Fruit fly (Drosophila melanogaster) whole organism, embryonic: ENCODE results near the gene ph-p.

Source experiments
- BEAF-32 ChIP-seq: fragments of 200-800 bp; sonication (Bioruptor generic); optimal IDR thresholded peaks from 3 replicates; lab custom pipeline; 2017; ENCODE audit warnings: missing biosample characterization, missing genetic modification characterization, mild to moderate bottlenecking, moderate library complexity, missing genetic modification reagents
- Bgb ChIP-seq: fragments of 200-800 bp; sonication (Bioruptor generic); IDR thresholded peaks from 2 replicates; pipeline ENCODE4 v1.3.6; 2022; ENCODE audit warnings: missing biosample characterization, missing genetic modification characterization; ENCODE audit not compliant: partially characterized antibody
- C15 ChIP-seq: fragments of 200-800 bp; sonication (Bioruptor generic); IDR thresholded peaks from 3 replicates; pipeline ENCODE4 v1.3.6; 2022; ENCODE audit warnings: missing biosample characterization, missing genetic modification characterization
- CG10267 ChIP-seq: fragments of 200-800 bp; sonication (Bioruptor generic); optimal IDR thresholded peaks from 2 replicates; lab custom pipeline; 2018; ENCODE audit warnings: missing biosample characterization, mild to moderate bottlenecking, missing genetic modification characterization, moderate library complexity
- CG10274 ChIP-seq: fragments of 200-800 bp; sonication (Bioruptor generic); optimal IDR thresholded peaks from 3 replicates; lab custom pipeline; 2017; ENCODE audit warnings: missing biosample characterization, mild to moderate bottlenecking, missing genetic modification characterization
- CG10366 ChIP-seq: fragments of 200-800 bp; sonication (Bioruptor generic); IDR thresholded peaks from 2 replicates; pipeline ENCODE4 v1.3.6; 2022; ENCODE audit warnings: missing biosample characterization, missing genetic modification characterization
- CG10654 ChIP-seq: fragments of 200-800 bp; sonication (Bioruptor generic); optimal IDR thresholded peaks from 2 replicates; lab custom pipeline; 2016; ENCODE audit warnings: missing biosample characterization, missing genetic modification characterization
- CG11695 ChIP-seq: fragments of 200-800 bp; sonication (Bioruptor generic); IDR thresholded peaks from 3 replicates; pipeline ENCODE4 v1.3.6; 2022; ENCODE audit warnings: missing biosample characterization, missing genetic modification characterization
- CG12942 ChIP-seq: fragments of 200-800 bp; sonication (Bioruptor generic); optimal IDR thresholded peaks from 3 replicates; lab custom pipeline; 2016; ENCODE audit warnings: missing biosample characterization, missing genetic modification characterization
- CG2875 ChIP-seq: fragments of 200-800 bp; sonication (Bioruptor generic); optimal IDR thresholded peaks from 2 replicates; lab custom pipeline; 2017; ENCODE audit warnings: missing biosample characterization, mild to moderate bottlenecking, missing genetic modification characterization, missing genetic modification reagents
- CG3281 ChIP-seq: fragments of 200-800 bp; sonication (Bioruptor generic); optimal IDR thresholded peaks from 3 replicates; lab custom pipeline; 2017; ENCODE audit warnings: missing biosample characterization, mild to moderate bottlenecking, missing genetic modification characterization
- CG34224 ChIP-seq: fragments of 200-800 bp; sonication (Bioruptor generic); IDR thresholded peaks from 3 replicates; pipeline ENCODE4 v1.3.6; 2022; ENCODE audit warnings: missing biosample characterization, missing genetic modification characterization; ENCODE audit not compliant: partially characterized antibody
- CG3838 ChIP-seq: fragments of 200-800 bp; sonication (Bioruptor generic); optimal IDR thresholded peaks from 3 replicates; lab custom pipeline; 2016; ENCODE audit warnings: missing biosample characterization, missing genetic modification characterization
- CG43689 ChIP-seq: fragments of 200-800 bp; sonication (Bioruptor generic); IDR thresholded peaks from 2 replicates; pipeline ENCODE4 v1.3.6; 2022; ENCODE audit warnings: missing biosample characterization, missing genetic modification characterization
- CG4854 ChIP-seq: fragments of 200-800 bp; sonication (Bioruptor generic); optimal IDR thresholded peaks from 2 replicates; lab custom pipeline; 2016; ENCODE audit warnings: missing biosample characterization, missing genetic modification characterization, inconsistent platforms
- CG6765 ChIP-seq: fragments of 200-800 bp; sonication (Bioruptor generic); optimal IDR thresholded peaks from 3 replicates; lab custom pipeline; 2017; ENCODE audit warnings: missing biosample characterization, mild to moderate bottlenecking, missing genetic modification characterization
- CG6854 ChIP-seq: fragments of 200-800 bp; sonication (Bioruptor generic); optimal IDR thresholded peaks from 3 replicates; lab custom pipeline; 2017; ENCODE audit warnings: missing biosample characterization, mild to moderate bottlenecking, missing genetic modification characterization
- CG7556 ChIP-seq: fragments of 200-800 bp; sonication (Bioruptor generic); optimal IDR thresholded peaks from 2 replicates; lab custom pipeline; 2017; ENCODE audit warnings: missing biosample characterization, mild to moderate bottlenecking, missing genetic modification characterization
- CG7963 ChIP-seq: fragments of 200-800 bp; sonication (Bioruptor generic); IDR thresholded peaks from 3 replicates; pipeline ENCODE4 v1.3.6; 2022; ENCODE audit warnings: missing biosample characterization, missing genetic modification characterization; ENCODE audit not compliant: partially characterized antibody
- CG8359 ChIP-seq: fragments of 200-800 bp; sonication (Bioruptor generic); optimal IDR thresholded peaks from 2 replicates; lab custom pipeline; 2017; ENCODE audit warnings: missing biosample characterization, mild to moderate bottlenecking, missing genetic modification characterization, borderline replicate concordance
- CG9215 ChIP-seq: fragments of 200-800 bp; sonication (Bioruptor generic); IDR thresholded peaks from 2 replicates; pipeline ENCODE4 v1.3.6; 2022; ENCODE audit warnings: missing biosample characterization, missing genetic modification characterization
- CHES-1-like ChIP-seq: fragments of 200-800 bp; sonication (Bioruptor generic); optimal IDR thresholded peaks from 2 replicates; lab custom pipeline; 2016; ENCODE audit warnings: missing biosample characterization, missing genetic modification characterization
- Dad ChIP-seq: fragments of 200-800 bp; sonication (Bioruptor generic); optimal IDR thresholded peaks from 3 replicates; lab custom pipeline; 2016; ENCODE audit warnings: missing biosample characterization, missing genetic modification characterization
- H2.0 ChIP-seq: fragments of 200-800 bp; sonication (Bioruptor generic); IDR thresholded peaks from 2 replicates; pipeline ENCODE4 v1.3.6; 2022; ENCODE audit warnings: missing biosample characterization, missing genetic modification characterization
- HmgZ ChIP-seq: fragments of 200-800 bp; sonication (Bioruptor generic); optimal IDR thresholded peaks from 2 replicates; lab custom pipeline; 2018; ENCODE audit warnings: missing biosample characterization, mild to moderate bottlenecking, missing genetic modification characterization
- Lhr ChIP-seq: fragments of 200-800 bp; sonication (Bioruptor generic); optimal IDR thresholded peaks from 3 replicates; lab custom pipeline; 2017; ENCODE audit warnings: mild to moderate bottlenecking, missing biosample characterization, missing genetic modification reagents, missing genetic modification characterization
- MESR4 ChIP-seq: fragments of 200-800 bp; sonication (Bioruptor generic); optimal IDR thresholded peaks from 2 replicates; lab custom pipeline; 2018; ENCODE audit warnings: missing biosample characterization, mild to moderate bottlenecking, missing genetic modification characterization, moderate library complexity
- Myb ChIP-seq: fragments of 200-800 bp; sonication (Bioruptor generic); optimal IDR thresholded peaks from 2 replicates; lab custom pipeline; 2016; ENCODE audit warnings: missing biosample characterization, missing genetic modification characterization
- Rx ChIP-seq: fragments of 200-800 bp; sonication (Bioruptor generic); IDR thresholded peaks from 2 replicates; pipeline ENCODE4 v1.3.6; 2022; ENCODE audit warnings: missing biosample characterization, missing genetic modification characterization
- ara ChIP-seq: fragments of 200-800 bp; sonication (Bioruptor generic); IDR thresholded peaks from 2 replicates; pipeline ENCODE4 v1.3.6; 2022; ENCODE audit warnings: missing biosample characterization, missing genetic modification characterization
- br ChIP-seq: fragments of >200 bp; optimal IDR thresholded peaks from 2 replicates; lab custom pipeline; 2017
- cad ChIP-seq: fragments of >200 bp; optimal IDR thresholded peaks from 2 replicates; lab custom pipeline; 2017; ENCODE audit warnings: missing biosample characterization, missing genetic modification characterization
- caup ChIP-seq: fragments of 200-800 bp; sonication (Bioruptor generic); optimal IDR thresholded peaks from 3 replicates; lab custom pipeline; 2017; ENCODE audit warnings: missing biosample characterization, mild to moderate bottlenecking, missing genetic modification characterization, moderate library complexity; ENCODE audit not compliant: severe bottlenecking
- chinmo ChIP-seq: fragments of 200-800 bp; sonication (Bioruptor generic); IDR thresholded peaks from 4 replicates; pipeline ENCODE4 v1.3.6; 2022; ENCODE audit warnings: missing biosample characterization, missing genetic modification characterization; ENCODE audit not compliant: partially characterized antibody
- dmrt99B ChIP-seq: fragments of 200-800 bp; sonication (Bioruptor generic); optimal IDR thresholded peaks from 2 replicates; lab custom pipeline; 2018; ENCODE audit warnings: missing biosample characterization, mild to moderate bottlenecking, missing genetic modification characterization, moderate library complexity
- esg ChIP-seq: fragments of 200-800 bp; sonication (Bioruptor generic); conservative IDR thresholded peaks from 2 replicates; pipeline ENCODE4 v1.3.6; 2022; ENCODE audit warnings: missing biosample characterization, missing genetic modification characterization
- fd3F ChIP-seq: fragments of 200-800 bp; sonication (Bioruptor generic); optimal IDR thresholded peaks from 2 replicates; lab custom pipeline; 2018; ENCODE audit warnings: missing biosample characterization, mild to moderate bottlenecking, missing genetic modification characterization, moderate library complexity
- fd96Cb ChIP-seq: fragments of 200-800 bp; sonication (Bioruptor generic); optimal IDR thresholded peaks from 2 replicates; lab custom pipeline; 2018; ENCODE audit warnings: missing biosample characterization, mild to moderate bottlenecking, missing genetic modification characterization, moderate library complexity
- maf-S ChIP-seq: fragments of 200-800 bp; sonication (Bioruptor generic); optimal IDR thresholded peaks from 2 replicates; lab custom pipeline; 2016; ENCODE audit warnings: missing biosample characterization, missing genetic modification characterization
- p53 ChIP-seq: fragments of 200-800 bp; sonication (Bioruptor generic); optimal IDR thresholded peaks from 2 replicates; lab custom pipeline; 2016; ENCODE audit warnings: missing biosample characterization, missing genetic modification characterization
- pzg ChIP-seq: fragments of 200-800 bp; sonication (Bioruptor generic); optimal IDR thresholded peaks from 3 replicates; lab custom pipeline; 2018; ENCODE audit warnings: missing biosample characterization, mild to moderate bottlenecking, missing genetic modification characterization, moderate library complexity
- ranshi ChIP-seq: fragments of 200-800 bp; sonication (Bioruptor generic); IDR thresholded peaks from 2 replicates; pipeline ENCODE4 v1.3.6; 2022; ENCODE audit warnings: missing biosample characterization, missing genetic modification characterization
- salm ChIP-seq: fragments of 200-800 bp; sonication (Bioruptor generic); optimal IDR thresholded peaks from 2 replicates; lab custom pipeline; 2018; ENCODE audit warnings: missing biosample characterization, mild to moderate bottlenecking, missing genetic modification characterization
- sens ChIP-seq: fragments of 200-800 bp; sonication (Bioruptor generic); peaks from one replicate; lab custom pipeline; 2016; ENCODE audit warnings: missing biosample characterization, missing genetic modification characterization
- seq ChIP-seq: fragments of 200-800 bp; sonication (Bioruptor generic); IDR thresholded peaks from 2 replicates; pipeline ENCODE4 v1.3.6; 2022; ENCODE audit warnings: missing biosample characterization, missing genetic modification characterization
- slbo ChIP-seq: fragments of 200-800 bp; sonication (Bioruptor generic); IDR thresholded peaks from 2 replicates; pipeline ENCODE4 v1.3.6; 2022; ENCODE audit warnings: missing biosample characterization, missing genetic modification characterization
- sr ChIP-seq: fragments of 200-800 bp; sonication (Bioruptor generic); IDR thresholded peaks from 3 replicates; pipeline ENCODE4 v1.3.6; 2022; ENCODE audit warnings: missing biosample characterization, missing genetic modification characterization
- sug ChIP-seq: fragments of 200-800 bp; optimal IDR thresholded peaks from 2 replicates; lab custom pipeline; 2019; ENCODE audit warnings: missing biosample characterization, mild to moderate bottlenecking, missing genetic modification characterization, moderate library complexity
- trh ChIP-seq: fragments of 200-800 bp; sonication (Bioruptor generic); optimal IDR thresholded peaks from 2 replicates; lab custom pipeline; 2016; ENCODE audit warnings: missing biosample characterization, missing genetic modification characterization

Gene ph-p

DNA sequence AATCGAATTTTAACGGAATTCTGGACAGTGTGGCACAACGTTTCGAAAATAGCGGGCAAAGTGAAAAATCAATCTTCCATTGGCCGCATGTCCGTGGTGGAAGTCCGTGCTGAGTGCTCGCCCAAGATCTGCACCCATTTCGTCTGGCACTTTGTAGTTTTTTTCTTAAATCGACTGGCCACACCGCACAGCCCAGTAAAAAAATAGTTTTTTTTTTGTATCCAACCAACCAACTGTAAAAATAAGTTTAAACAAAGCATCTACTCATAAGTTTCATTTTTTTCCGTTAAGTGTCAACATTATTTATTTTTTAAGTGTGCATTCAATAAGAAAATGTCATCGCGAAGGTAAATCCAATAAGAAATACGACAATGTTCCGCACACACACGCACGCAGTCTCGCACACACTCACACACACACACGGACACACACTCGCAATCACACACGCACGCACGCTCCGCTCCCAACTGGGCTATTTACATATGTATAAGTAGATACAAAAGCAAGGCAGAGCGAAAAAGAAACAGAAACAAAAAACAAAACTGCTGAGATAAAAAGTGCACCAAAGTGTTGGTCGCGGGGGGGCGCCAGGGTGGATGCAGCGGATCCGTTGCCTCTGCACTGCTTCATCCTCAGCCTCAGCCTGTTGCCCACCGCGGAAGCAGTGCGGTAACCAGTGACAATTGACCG lies 44.0 kb downstream of the ph-p start, which contains the start of gene csw (continued):
- no peak for TF ChIP-seq fd3F
- TF ChIP-seq Bgb (GFP tag; lab: Robert Waterston, UW), result peak; percentile 63; the same call in 1 of the 2 replicates
- TF ChIP-seq chinmo (GFP tag; lab: Robert Waterston, UW), result 0 out of 4 replicates have a peak, but pooled peaks have one; percentile 23
- TF ChIP-seq Dad, result peak; percentile 26
- peak; percentile 96 for TF ChIP-seq pzg (GFP tag; lab: Kevin White, UChicago)
- TF ChIP-seq slbo (GFP tag; lab: Robert Waterston, UW), result peak; percentile 76
- no peak for TF ChIP-seq cad
- TF ChIP-seq caup, result peak; percentile 22
- TF ChIP-seq C15, result no peak
- TF ChIP-seq CG6765 (GFP tag; lab: Kevin White, UChicago), result no peak
- peak; percentile 42 for TF ChIP-seq p53 (GFP tag; lab: Kevin White, UChicago)
- peak; percentile 91 for TF ChIP-seq MESR4 (GFP tag; lab: Kevin White, UChicago)
- TF ChIP-seq ranshi (GFP tag; lab: Robert Waterston, UW), result no peak
- 0 out of 2 replicates have a peak, but pooled peaks have one; percentile 26 for TF ChIP-seq seq (GFP tag; lab: Robert Waterston, UW)
- peak; percentile 80 for TF ChIP-seq HmgZ (tag; lab: Kevin White, UChicago)
- TF ChIP-seq CHES-1-like (GFP tag; lab: Kevin White, UChicago), result peak; percentile 63
- TF ChIP-seq CG12942 (GFP tag; lab: Kevin White, UChicago), result peak; percentile 28

DNA sequence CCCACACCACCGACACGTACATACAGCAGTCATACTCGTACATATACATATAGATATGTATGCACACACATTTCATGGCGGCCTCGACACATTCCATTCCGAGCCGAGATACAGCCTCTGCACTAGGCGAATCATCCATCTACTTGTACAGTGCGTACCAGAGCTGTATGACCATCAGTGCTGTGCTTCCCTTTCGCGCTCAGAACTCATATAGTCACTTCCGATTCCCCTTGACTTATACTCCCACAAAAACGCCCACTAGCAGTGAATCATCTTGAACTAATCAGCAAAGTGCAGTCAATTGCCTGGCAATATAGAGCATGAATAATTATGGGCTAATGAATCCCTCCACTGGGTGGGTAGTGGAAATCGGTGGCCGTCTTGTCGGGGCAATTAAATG lies 48.4 kb downstream of the ph-p start:
- TF ChIP-seq CG7556 (GFP tag; lab: Kevin White, UChicago) (no peak), CG10654 (no peak), esg (GFP tag; lab: Robert Waterston, UW) (no peak), BEAF-32 (no peak), CG11695 (GFP tag; lab: Robert Waterston, UW) (peak; percentile 80), CG34224 (GFP tag; lab: Robert Waterston, UW) (no peak), CG4854 (GFP tag; lab: Kevin White, UChicago) (no peak), maf-S (GFP tag; lab: Kevin White, UChicago) (no peak), Rx (GFP tag; lab: Robert Waterston, UW) (no peak), CG3281 (no peak), Myb (GFP tag; lab: Kevin White, UChicago) (no peak), CG2875 (no peak), CG6854 (GFP tag; lab: Kevin White, UChicago) (no peak), Lhr (GFP tag; lab: Kevin White, UChicago) (no peak), CG43689 (GFP tag; lab: Robert Waterston, UW) (no peak), H2.0 (GFP tag; lab: Robert Waterston, UW) (no peak), chinmo (GFP tag; lab: Robert Waterston, UW) (0 out of 4 replicates have a peak, but pooled peaks have one; percentile 19), CG7963 (no peak), CG3838 (GFP tag; lab: Kevin White, UChicago) (no peak), CG8359 (GFP tag; lab: Kevin White, UChicago) (no peak), CG10267 (tag; lab: Kevin White, UChicago) (no peak), CG10274 (no peak), CG9215 (GFP tag; lab: Robert Waterston, UW) (no peak), ara (GFP tag; lab: Robert Waterston, UW) (no peak), fd96Cb (tag; lab: Kevin White, UChicago) (no peak), CG10366 (GFP tag; lab: Robert Waterston, UW) (no peak), trh (GFP tag; lab: Kevin White, UChicago) (no peak), sens (GFP tag; lab: Kevin White, UChicago) (no peak), seq (GFP tag; lab: Robert Waterston, UW) (no peak), sug (peak; percentile 14), salm (tag; lab: Kevin White, UChicago) (no peak), dmrt99B (tag; lab: Kevin White, UChicago) (peak; percentile 5), sr (GFP tag; lab: Robert Waterston, UW) (no peak), br (lab: Kevin White, UChicago) (no peak)
